Fruit fly (Drosophila melanogaster) whole organism, embryonic: ENCODE data around the gene CG34149.

ENCODE experiments used
- ATbp ChIP-seq: fragments of 200-800 bp; sonication (Bioruptor generic); optimal IDR thresholded peaks from 2 replicates; lab custom pipeline; 2017; ENCODE audit warnings: missing biosample characterization, mild to moderate bottlenecking, missing genetic modification characterization, missing genetic modification reagents
- Blimp-1 ChIP-seq: fragments of 200-800 bp; sonication (Bioruptor generic); optimal IDR thresholded peaks from 3 replicates; lab custom pipeline; 2018; ENCODE audit warnings: missing biosample characterization, missing genetic modification characterization, mild to moderate bottlenecking, moderate library complexity, missing genetic modification reagents
- CG11398 ChIP-seq: fragments of 200-800 bp; sonication (Bioruptor generic); optimal IDR thresholded peaks from 2 replicates; lab custom pipeline; 2016; ENCODE audit warnings: missing biosample characterization, missing genetic modification characterization
- CG12659 ChIP-seq: fragments of 200-800 bp; sonication (Bioruptor generic); optimal IDR thresholded peaks from 3 replicates; lab custom pipeline; 2017; ENCODE audit warnings: mild to moderate bottlenecking, missing biosample characterization, missing genetic modification reagents, missing genetic modification characterization
- CG13775 ChIP-seq: fragments of 200-800 bp; sonication (Bioruptor generic); optimal IDR thresholded peaks from 3 replicates; lab custom pipeline; 2017; ENCODE audit warnings: missing biosample characterization, mild to moderate bottlenecking, missing genetic modification characterization
- CG17829 ChIP-seq: fragments of 200-800 bp; optimal IDR thresholded peaks from 2 replicates; lab custom pipeline; 2019; ENCODE audit warnings: missing biosample characterization, mild to moderate bottlenecking, missing genetic modification characterization, moderate library complexity
- CG2889 ChIP-seq: fragments of 200-800 bp; sonication (Bioruptor generic); IDR thresholded peaks from 3 replicates; pipeline ENCODE4 v1.3.6; 2022; ENCODE audit warnings: missing biosample characterization, missing genetic modification characterization
- CG30403 ChIP-seq: fragments of 200-800 bp; sonication (Bioruptor generic); optimal IDR thresholded peaks from 3 replicates; lab custom pipeline; 2016; ENCODE audit warnings: missing biosample characterization, missing genetic modification characterization
- CG31441 ChIP-seq: fragments of 200-800 bp; sonication (Bioruptor generic); IDR thresholded peaks from 2 replicates; pipeline ENCODE4 v1.3.6; 2022; ENCODE audit warnings: missing biosample characterization, missing genetic modification characterization
- CG34422 ChIP-seq: fragments of 200-800 bp; sonication (Bioruptor generic); IDR thresholded peaks from 3 replicates; pipeline ENCODE4 v1.3.6; 2022; ENCODE audit warnings: missing biosample characterization, missing genetic modification characterization
- CG42726 ChIP-seq: fragments of 200-800 bp; sonication (Bioruptor generic); IDR thresholded peaks from 2 replicates; pipeline ENCODE4 v1.3.6; 2022; ENCODE audit warnings: missing biosample characterization, missing genetic modification characterization; ENCODE audit not compliant: partially characterized antibody
- CG5245 ChIP-seq: fragments of 200-800 bp; sonication (Bioruptor generic); optimal IDR thresholded peaks from 3 replicates; lab custom pipeline; 2016; ENCODE audit warnings: missing biosample characterization, missing genetic modification characterization
- CG6254 ChIP-seq: fragments of 200-800 bp; sonication (Bioruptor generic); optimal IDR thresholded peaks from 3 replicates; lab custom pipeline; 2017; ENCODE audit warnings: mild to moderate bottlenecking, missing biosample characterization, missing genetic modification reagents, missing genetic modification characterization
- CG6813 ChIP-seq: fragments of 200-800 bp; sonication (Bioruptor generic); optimal IDR thresholded peaks from 2 replicates; lab custom pipeline; 2017; ENCODE audit warnings: missing biosample characterization, missing genetic modification characterization, mild to moderate bottlenecking, moderate library complexity, missing genetic modification reagents
- CG7271 ChIP-seq: fragments of 200-800 bp; sonication (Bioruptor generic); optimal IDR thresholded peaks from 2 replicates; lab custom pipeline; 2018; ENCODE audit warnings: missing biosample characterization, mild to moderate bottlenecking, missing genetic modification characterization, moderate library complexity
- CG7987 ChIP-seq: fragments of 200-800 bp; sonication (Bioruptor generic); optimal IDR thresholded peaks from 2 replicates; lab custom pipeline; 2018; ENCODE audit warnings: missing biosample characterization, mild to moderate bottlenecking, missing genetic modification characterization, moderate library complexity
- CG8388 ChIP-seq: fragments of 200-800 bp; sonication (Bioruptor generic); optimal IDR thresholded peaks from 2 replicates; lab custom pipeline; 2019; ENCODE audit warnings: missing biosample characterization, mild to moderate bottlenecking, missing genetic modification characterization, moderate library complexity
- CG9437 ChIP-seq: fragments of 200-800 bp; sonication (Bioruptor generic); optimal IDR thresholded peaks from 2 replicates; lab custom pipeline; 2018; ENCODE audit warnings: missing biosample characterization, mild to moderate bottlenecking, missing genetic modification characterization
- CG9609 ChIP-seq: fragments of 200-800 bp; sonication (Bioruptor generic); optimal IDR thresholded peaks from 3 replicates; lab custom pipeline; 2016; ENCODE audit warnings: missing biosample characterization, missing genetic modification characterization
- Chrac-16 ChIP-seq: fragments of 200-800 bp; sonication (Bioruptor generic); optimal IDR thresholded peaks from 3 replicates; lab custom pipeline; 2016; ENCODE audit warnings: missing biosample characterization, missing genetic modification characterization
- D19A ChIP-seq: fragments of 200-800 bp; optimal IDR thresholded peaks from 3 replicates; lab custom pipeline; 2019; ENCODE audit warnings: missing biosample characterization, mild to moderate bottlenecking, missing genetic modification characterization, moderate library complexity
- Dad ChIP-seq: fragments of 200-800 bp; sonication (Bioruptor generic); optimal IDR thresholded peaks from 3 replicates; lab custom pipeline; 2016; ENCODE audit warnings: missing biosample characterization, missing genetic modification characterization
- Ets97D ChIP-seq: fragments of 200-800 bp; sonication (Bioruptor generic); optimal IDR thresholded peaks from 3 replicates; lab custom pipeline; 2016; ENCODE audit warnings: missing biosample characterization, missing genetic modification characterization
- Gsc ChIP-seq: fragments of 200-800 bp; sonication (Bioruptor generic); IDR thresholded peaks from 2 replicates; pipeline ENCODE4 v1.3.6; 2022; ENCODE audit warnings: missing biosample characterization, missing genetic modification characterization
- Gug ChIP-seq: fragments of 200-800 bp; sonication (Bioruptor generic); IDR thresholded peaks from 4 replicates; pipeline ENCODE4 v1.3.6; 2022; ENCODE audit warnings: missing biosample characterization, missing genetic modification characterization
- Hr78 ChIP-seq, 2 experiments: fragments of 200-800 bp in 1 of 2; fragments of >200 bp in 1 of 2; sonication (Bioruptor generic) in 1 of 2; optimal IDR thresholded peaks; 2 replicates each; lab custom pipeline; 2017 to 2019; ENCODE audit warnings: missing biosample characterization in 2 of 2, missing genetic modification characterization in 2 of 2, mild to moderate bottlenecking in 1 of 2, moderate library complexity in 1 of 2
- Kr ChIP-seq: fragments of 200-800 bp; sonication (Bioruptor generic); optimal IDR thresholded peaks from 2 replicates; lab custom pipeline; 2017; ENCODE audit warnings: missing biosample characterization, mild to moderate bottlenecking, missing genetic modification characterization
- Lpt ChIP-seq: fragments of >200 bp; optimal IDR thresholded peaks from 2 replicates; lab custom pipeline; 2018; ENCODE audit warnings: missing biosample characterization, missing genetic modification characterization
- Neu2 ChIP-seq: fragments of 200-800 bp; sonication (Bioruptor generic); optimal IDR thresholded peaks from 3 replicates; lab custom pipeline; 2016; ENCODE audit warnings: missing biosample characterization, missing genetic modification characterization, borderline replicate concordance
- Nf-YB ChIP-seq: fragments of 200-800 bp; sonication (Bioruptor generic); optimal IDR thresholded peaks from 3 replicates; lab custom pipeline; 2019; ENCODE audit warnings: missing biosample characterization, mild to moderate bottlenecking, missing genetic modification characterization, moderate library complexity
- NfI ChIP-seq: fragments of 200-800 bp; sonication (Bioruptor generic); optimal IDR thresholded peaks from 3 replicates; lab custom pipeline; 2018; ENCODE audit warnings: missing biosample characterization, mild to moderate bottlenecking, missing genetic modification characterization, moderate library complexity
- PHDP ChIP-seq: fragments of 200-800 bp; sonication (Bioruptor generic); optimal IDR thresholded peaks from 3 replicates; lab custom pipeline; 2018; ENCODE audit warnings: missing biosample characterization, mild to moderate bottlenecking, missing genetic modification characterization, moderate library complexity
- Xrp1 ChIP-seq: fragments of 200-800 bp; sonication (Bioruptor generic); IDR thresholded peaks from 2 replicates; pipeline ENCODE4 v1.3.6; 2022; ENCODE audit warnings: missing biosample characterization, missing genetic modification characterization
- ab ChIP-seq: fragments of 200-800 bp; sonication (Bioruptor generic); optimal IDR thresholded peaks from 2 replicates; lab custom pipeline; 2016; ENCODE audit warnings: missing biosample characterization, missing genetic modification characterization
- az2 ChIP-seq: fragments of 200-800 bp; sonication (Bioruptor generic); optimal IDR thresholded peaks from 3 replicates; lab custom pipeline; 2016; ENCODE audit warnings: missing biosample characterization, missing genetic modification characterization
- bcd ChIP-seq: fragments of 200-800 bp; sonication (Bioruptor generic); optimal IDR thresholded peaks from 2 replicates; lab custom pipeline; 2017; ENCODE audit warnings: missing biosample characterization, mild to moderate bottlenecking, missing genetic modification characterization
- br ChIP-seq: fragments of >200 bp; optimal IDR thresholded peaks from 2 replicates; lab custom pipeline; 2017
- crc ChIP-seq: fragments of 200-800 bp; sonication (Bioruptor generic); optimal IDR thresholded peaks from 2 replicates; lab custom pipeline; 2016; ENCODE audit warnings: missing biosample characterization, missing genetic modification characterization
- crol ChIP-seq: fragments of 200-800 bp; sonication (Bioruptor generic); IDR thresholded peaks from 2 replicates; pipeline ENCODE4 v1.3.6; 2022; ENCODE audit warnings: missing biosample characterization, missing genetic modification characterization
- dati ChIP-seq: fragments of 200-800 bp; sonication (Bioruptor generic); IDR thresholded peaks from 2 replicates; pipeline ENCODE4 v1.3.6; 2022; ENCODE audit warnings: missing biosample characterization, missing genetic modification characterization
- en ChIP-seq: fragments of 200-800 bp; sonication (Bioruptor generic); optimal IDR thresholded peaks from 2 replicates; lab custom pipeline; 2016; ENCODE audit warnings: missing biosample characterization, missing genetic modification characterization
- inv ChIP-seq: fragments of 200-800 bp; sonication (Bioruptor generic); IDR thresholded peaks from 2 replicates; pipeline ENCODE4 v1.3.6; 2022; ENCODE audit warnings: missing biosample characterization, missing genetic modification characterization; ENCODE audit not compliant: partially characterized antibody
- jigr1 ChIP-seq: fragments of 200-800 bp; sonication (Bioruptor generic); IDR thresholded peaks from 3 replicates; pipeline ENCODE4 v1.3.6; 2022; ENCODE audit warnings: missing biosample characterization, missing genetic modification characterization
- luna ChIP-seq: fragments of 200-800 bp; sonication (Bioruptor generic); optimal IDR thresholded peaks from 2 replicates; lab custom pipeline; 2016; ENCODE audit warnings: missing biosample characterization, missing genetic modification characterization
- peb ChIP-seq: fragments of 200-800 bp; sonication (Bioruptor generic); IDR thresholded peaks from 2 replicates; pipeline ENCODE4 v1.3.6; 2022; ENCODE audit warnings: missing biosample characterization, missing genetic modification characterization
- pnt ChIP-seq: fragments of 200-800 bp; sonication (Bioruptor generic); optimal IDR thresholded peaks from 3 replicates; lab custom pipeline; 2016; ENCODE audit warnings: missing biosample characterization, missing genetic modification characterization
- sens ChIP-seq: fragments of 200-800 bp; sonication (Bioruptor generic); peaks from one replicate; lab custom pipeline; 2016; ENCODE audit warnings: missing biosample characterization, missing genetic modification characterization
- slp2 ChIP-seq: fragments of 200-800 bp; sonication (Bioruptor generic); optimal IDR thresholded peaks from 2 replicates; lab custom pipeline; 2016; ENCODE audit warnings: missing biosample characterization, missing genetic modification characterization
- vnd ChIP-seq: fragments of 200-800 bp; sonication (Bioruptor generic); IDR thresholded peaks from 3 replicates; pipeline ENCODE4 v1.3.6; 2022; ENCODE audit warnings: missing biosample characterization, missing genetic modification characterization; ENCODE audit not compliant: partially characterized antibody

The CG34149 gene

dm6 chr3R:22410537-22411360 is 30.8 kb downstream of the CG34149 start, which contains the start of the genes CG13850 and lqfR (continued):
- TF ChIP-seq CG42726 (GFP tag; lab: Robert Waterston, UW) (no peak), Gug (GFP tag; lab: Robert Waterston, UW) (peak; percentile 59; the same call in 3 of the 4 replicates), CG2889 (GFP tag; lab: Robert Waterston, UW) (0 out of 3 replicates have a peak, but pooled peaks have one; percentile 38), sens (GFP tag; lab: Kevin White, UChicago) (peak; percentile 94), en (GFP tag; lab: Kevin White, UChicago) (peak; percentile 54), Lpt (no peak), br (lab: Kevin White, UChicago) (no peak), luna (GFP tag; lab: Kevin White, UChicago) (peak; percentile 15), CG34422 (GFP tag; lab: Robert Waterston, UW) (no peak), crc (peak; percentile 56), az2 (peak; percentile 71), CG17829 (peak; percentile 54), slp2 (GFP tag; lab: Kevin White, UChicago) (peak; percentile 72), Nf-YB (GFP tag; lab: Kevin White, UChicago) (peak; percentile 53), dati (GFP tag; lab: Robert Waterston, UW) (no peak), CG9609 (GFP tag; lab: Kevin White, UChicago) (peak; percentile 81), vnd (no peak), NfI (GFP tag; lab: Kevin White, UChicago) (peak; percentile 75), Hr78 (GFP tag; optimal IDR thresholded peaks at IDR 0.05; lab: Kevin White, UChicago) (no peak), jigr1 (no peak), ATbp (GFP tag; lab: Kevin White, UChicago) (peak; percentile 38), Chrac-16 (GFP tag; lab: Kevin White, UChicago) (peak; percentile 76), Xrp1 (GFP tag; lab: Robert Waterston, UW) (peak; percentile 45; the same call in 1 of the 2 replicates), bcd (GFP tag; lab: Kevin White, UChicago) (peak; percentile 84), CG11398 (GFP tag; lab: Kevin White, UChicago) (peak; percentile 48), pnt (GFP tag; lab: Kevin White, UChicago) (peak; percentile 61), CG30403 (GFP tag; lab: Kevin White, UChicago) (peak; percentile 91), peb (GFP tag; lab: Robert Waterston, UW) (no peak), inv (GFP tag; lab: Robert Waterston, UW) (no peak), CG7987 (peak; percentile 6), Dad (GFP tag; lab: Kevin White, UChicago) (peak; percentile 72), CG6254 (GFP tag; lab: Kevin White, UChicago) (no peak), Ets97D (peak; percentile 70), Kr (GFP tag; lab: Kevin White, UChicago) (no peak), CG8388 (GFP tag; lab: Kevin White, UChicago) (peak; percentile 2), crol (GFP tag; lab: Robert Waterston, UW) (no peak), Neu2 (no peak), D19A (no peak), CG7271 (tag; lab: Kevin White, UChicago) (no peak), CG5245 (peak; percentile 65), Gsc (GFP tag; lab: Robert Waterston, UW) (no peak), PHDP (no peak), CG31441 (GFP tag; lab: Robert Waterston, UW) (peak; percentile 52; the same call in 1 of the 2 replicates), CG9437 (peak; percentile 72), Blimp-1 (GFP tag; lab: Kevin White, UChicago) (no peak), CG6813 (GFP tag; lab: Kevin White, UChicago) (no peak), CG12659 (GFP tag; lab: Kevin White, UChicago) (peak; percentile 88), ab (GFP tag; lab: Kevin White, UChicago) (peak; percentile 28), CG13775 (GFP tag; lab: Kevin White, UChicago) (peak; percentile 84)
